Worm (Caenorhabditis elegans): Measurements from ENCODE around the gene npl-4.1.
"Not testable (repeated sequence)": the region's sequence is repeated elsewhere in the genome, so short reads cannot be mapped to it uniquely, and the experiment has no call there.

The npl-4.1 gene

DNA sequence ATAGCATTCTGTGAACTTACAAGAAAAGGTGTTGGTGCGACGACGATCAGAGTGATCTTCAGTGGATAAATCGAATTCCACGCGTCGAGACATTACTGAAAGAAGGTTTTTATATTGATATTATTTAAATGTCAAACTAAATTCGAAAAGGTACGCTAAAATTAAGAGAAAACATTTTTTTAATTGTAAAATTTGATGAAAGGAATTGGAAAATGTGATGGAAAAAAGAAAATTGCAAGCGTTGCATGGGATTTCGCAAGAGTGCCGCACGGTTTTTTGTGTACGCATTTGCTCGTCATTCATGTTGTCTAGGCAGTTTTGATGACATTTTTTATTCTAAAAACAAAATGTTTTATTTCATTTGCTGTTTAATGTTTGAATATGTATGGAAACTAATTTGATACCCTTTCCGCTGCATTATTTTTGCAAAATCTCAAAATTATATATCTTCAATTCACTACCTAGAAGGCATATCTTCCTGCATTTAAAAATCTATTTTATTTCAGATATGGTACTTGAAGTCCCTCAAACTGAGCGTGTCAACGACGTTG lies at the start of gene npl-4.1, which contains the start of gene F59E12.6:
Gene npl-4.1, plus strand, starts transcription at position 501 of the 551 bp plus-strand sequence.
Gene F59E12.6, minus strand, starts transcription at position 101 of the 551 bp plus-strand sequence.
- not testable (repeated sequence) for TF ChIP-seq unc-62 (GFP tag; optimal IDR thresholded peaks at IDR 0.05)

DNA sequence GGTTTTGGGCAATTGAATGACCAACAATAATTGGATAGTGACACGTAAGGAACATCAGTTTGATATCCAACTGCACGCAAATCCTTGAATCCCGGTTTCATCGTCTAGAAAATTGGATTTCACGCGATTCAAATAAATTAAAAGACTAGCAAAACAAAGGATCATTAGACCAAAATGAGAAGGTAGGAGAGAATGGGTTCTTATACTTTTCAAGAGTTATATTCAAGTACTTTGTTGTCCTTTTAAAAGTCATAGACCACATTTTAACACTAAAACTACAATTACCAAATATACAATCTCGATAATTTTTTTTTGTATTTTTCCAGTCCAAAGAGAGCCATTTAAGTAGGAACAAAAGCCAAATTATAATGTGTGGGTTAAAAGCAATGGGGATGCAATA lies 48.8 kb upstream of the npl-4.1 start, which contains the start of gene T25E4.2:
Gene T25E4.2, minus strand, starts transcription at position 101 of the 400 bp plus-strand sequence.
- no peak for TF ChIP-seq unc-62 (GFP tag; optimal IDR thresholded peaks at IDR 0.05)

ce11 chrII:5585788-5586187 lies 45.4 kb upstream of the npl-4.1 start, which contains the start of gene lys-8:
TSS of gene lys-8 (plus strand) at chrII:5586178.
- no peak for TF ChIP-seq unc-62 (GFP tag; optimal IDR thresholded peaks at IDR 0.05)

DNA sequence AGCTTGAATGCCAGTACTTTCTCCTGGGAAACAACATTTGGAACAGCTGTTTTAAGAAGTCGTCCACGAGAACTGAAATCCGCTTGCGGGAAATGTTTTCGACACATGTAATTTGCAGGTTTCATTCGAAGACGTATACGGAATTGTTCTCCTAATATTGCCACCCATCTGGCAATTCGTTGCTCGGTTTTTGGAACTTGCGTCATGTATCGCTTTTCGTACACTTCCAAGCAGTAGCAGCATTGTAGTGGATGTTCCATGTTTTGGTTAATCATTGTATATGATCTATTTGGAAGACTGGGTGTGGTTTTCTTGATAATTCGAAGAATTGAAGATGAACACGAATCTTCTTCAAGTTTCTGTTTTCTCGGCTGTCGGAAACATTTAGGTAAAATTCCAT lies 43.4 kb upstream of the npl-4.1 start:
- TF ChIP-seq unc-62 (GFP tag; optimal IDR thresholded peaks at IDR 0.05): no peak

DNA sequence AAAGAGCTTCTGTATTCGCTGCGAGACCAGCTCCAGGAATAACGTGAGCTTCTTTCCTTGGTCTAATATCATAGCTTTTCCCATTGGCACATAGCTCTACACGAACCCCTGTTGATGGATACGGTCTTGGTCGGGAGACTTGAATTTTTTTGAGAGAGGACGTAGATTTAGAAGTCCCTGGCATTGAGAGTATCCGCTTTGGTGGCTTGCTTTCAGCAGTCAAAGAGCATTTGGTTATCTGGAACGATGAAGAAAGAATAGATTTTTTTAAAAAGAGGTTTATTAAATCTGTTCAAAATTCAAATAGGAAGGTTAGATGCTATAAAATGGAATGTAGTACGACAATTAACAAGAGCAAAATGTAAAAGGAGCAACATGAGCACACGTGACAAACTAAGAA lies 41.5 kb upstream of the npl-4.1 start, which contains the start of gene C17G10.13:
Gene C17G10.13, minus strand, starts transcription at position 101 of the 400 bp plus-strand sequence.
- TF ChIP-seq unc-62 (GFP tag; optimal IDR thresholded peaks at IDR 0.05): no peak

DNA sequence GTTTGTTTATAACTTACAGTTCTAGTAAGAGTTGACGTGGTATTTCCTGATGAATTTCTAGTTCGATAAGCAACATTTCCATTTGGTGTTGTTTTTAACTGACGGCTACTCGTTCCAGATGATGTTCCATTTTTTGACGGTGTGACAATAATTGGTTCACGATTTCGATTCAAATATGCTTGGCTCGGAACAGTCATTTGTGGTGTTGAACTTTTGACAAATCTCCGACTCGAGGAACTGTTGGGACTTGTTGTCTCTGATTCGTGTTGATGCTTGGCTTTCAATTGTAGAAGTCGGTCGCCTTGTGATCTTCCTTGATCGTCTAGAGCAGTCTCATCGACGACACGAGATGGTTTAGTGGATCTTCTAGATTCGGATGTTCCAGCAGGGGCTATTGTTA lies 39.6 kb upstream of the npl-4.1 start:
- TF ChIP-seq unc-62 (GFP tag; optimal IDR thresholded peaks at IDR 0.05): no peak

DNA sequence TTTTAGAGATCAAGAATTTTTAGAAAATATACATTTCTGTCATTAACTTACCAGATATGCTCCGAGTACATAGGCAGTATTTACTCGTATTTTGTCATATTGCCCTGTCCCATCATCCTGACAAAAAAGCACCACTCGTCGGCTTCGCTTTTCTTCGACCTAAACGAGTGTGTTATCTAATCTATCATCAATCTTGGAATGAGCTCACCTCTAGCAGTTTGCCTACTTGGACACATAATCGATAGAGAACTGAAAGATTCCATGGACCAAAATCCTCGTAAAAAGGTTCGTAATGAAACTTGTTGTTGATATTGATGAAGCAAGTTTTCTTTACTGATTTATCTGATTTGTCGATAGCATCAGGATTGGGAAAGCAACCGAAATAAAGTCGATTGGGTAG lies 38.3 kb upstream of the npl-4.1 start:
- no peak for TF ChIP-seq unc-62 (GFP tag; optimal IDR thresholded peaks at IDR 0.05)

DNA sequence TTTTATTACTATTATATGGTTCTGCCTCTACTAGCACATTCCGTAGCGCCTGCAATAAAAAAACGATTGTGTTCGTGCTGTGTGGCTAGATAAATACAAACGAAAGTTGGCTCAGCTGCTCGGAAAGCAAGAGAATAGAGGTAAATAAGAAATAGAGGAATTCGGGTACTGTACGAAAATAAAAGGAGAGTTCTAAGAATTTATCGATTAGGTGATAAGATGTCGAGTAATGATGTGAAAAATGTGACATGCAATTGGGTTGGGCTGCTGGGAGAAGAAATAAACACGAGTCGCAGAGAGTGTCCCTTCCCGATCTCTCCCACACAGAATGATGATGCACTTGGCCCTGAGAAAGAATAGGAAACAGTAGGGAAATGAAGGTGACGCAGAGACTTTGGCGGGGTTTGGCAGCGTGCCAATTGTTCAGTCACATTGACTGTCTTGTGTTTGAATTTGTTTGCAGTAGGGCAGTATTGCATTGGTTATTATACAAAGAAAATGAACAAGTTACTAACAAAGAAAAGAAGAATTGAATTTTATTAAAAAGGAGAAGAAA lies 37.7 kb upstream of the npl-4.1 start, which contains the start of gene cdc-14:
Gene cdc-14, minus strand, starts transcription at position 51 of the 556 bp plus-strand sequence.
- TF ChIP-seq unc-62 (GFP tag; optimal IDR thresholded peaks at IDR 0.05): no peak

ce11 chrII:5594210-5594764 lies 36.9 kb upstream of the npl-4.1 start, which contains the start of gene ttc-4:
TSS of gene ttc-4 (plus strand) at chrII:5594714.
- no peak for TF ChIP-seq unc-62 (GFP tag; optimal IDR thresholded peaks at IDR 0.05)

DNA sequence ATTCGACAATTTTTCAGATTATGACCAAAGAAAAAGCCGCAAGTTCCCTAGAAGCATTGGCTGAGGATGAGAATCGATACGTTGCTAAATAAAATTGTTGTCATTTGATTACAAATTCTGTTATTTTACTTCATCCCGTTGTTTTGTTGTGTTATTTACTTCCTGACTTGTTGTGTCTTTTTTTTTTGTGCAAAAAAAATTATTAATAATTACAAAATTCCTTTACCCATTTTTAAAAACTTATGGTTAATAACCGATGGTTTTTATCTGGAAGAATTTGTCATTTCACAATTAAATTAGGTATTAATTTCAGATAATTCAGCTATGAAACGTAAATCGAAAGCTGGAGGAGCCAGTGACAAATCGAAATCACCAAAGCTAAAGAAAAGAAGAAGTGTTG lies 34.9 kb upstream of the npl-4.1 start, which contains the start of gene C17G10.1:
Gene C17G10.1, plus strand, starts transcription at position 301 of the 400 bp plus-strand sequence.
- TF ChIP-seq unc-62 (GFP tag; optimal IDR thresholded peaks at IDR 0.05): no peak

DNA sequence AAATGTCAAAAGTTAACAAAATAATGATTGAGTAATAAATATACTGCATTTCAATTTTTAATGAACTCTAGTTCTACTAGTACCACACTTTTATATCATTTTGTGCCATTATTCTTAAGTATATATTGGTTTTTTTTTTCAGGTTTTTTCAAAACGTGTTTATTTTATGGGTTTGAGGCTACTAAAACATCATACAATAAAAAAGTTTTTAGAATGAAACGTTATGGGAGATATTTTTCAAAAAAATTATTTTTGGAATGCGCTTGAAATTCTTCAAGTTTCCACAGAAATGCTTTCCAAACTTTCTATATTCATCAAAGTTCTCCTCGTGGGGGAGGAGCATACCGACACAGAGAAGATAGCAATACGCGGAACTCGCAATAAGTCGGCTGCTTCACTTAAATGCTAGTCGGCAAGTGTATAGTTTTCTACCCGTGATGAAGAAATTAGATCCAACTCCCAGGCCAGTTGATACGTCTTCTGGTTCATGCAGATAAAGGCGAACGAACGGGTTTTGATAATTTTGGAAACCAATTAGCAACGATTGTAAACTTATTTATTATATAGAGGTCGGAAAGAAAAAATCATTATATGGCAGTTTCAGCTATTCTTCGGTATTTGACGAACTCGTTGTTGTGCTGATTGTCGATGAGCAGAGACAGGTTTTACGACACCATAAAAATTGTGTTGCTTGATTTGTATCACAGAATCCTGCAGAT lies 31.7 kb upstream of the npl-4.1 start, which contains the start of gene C17G10.10:
Gene C17G10.10, minus strand, starts transcription at position 51 of the 719 bp plus-strand sequence.
- TF ChIP-seq unc-62 (GFP tag; optimal IDR thresholded peaks at IDR 0.05): no peak

DNA sequence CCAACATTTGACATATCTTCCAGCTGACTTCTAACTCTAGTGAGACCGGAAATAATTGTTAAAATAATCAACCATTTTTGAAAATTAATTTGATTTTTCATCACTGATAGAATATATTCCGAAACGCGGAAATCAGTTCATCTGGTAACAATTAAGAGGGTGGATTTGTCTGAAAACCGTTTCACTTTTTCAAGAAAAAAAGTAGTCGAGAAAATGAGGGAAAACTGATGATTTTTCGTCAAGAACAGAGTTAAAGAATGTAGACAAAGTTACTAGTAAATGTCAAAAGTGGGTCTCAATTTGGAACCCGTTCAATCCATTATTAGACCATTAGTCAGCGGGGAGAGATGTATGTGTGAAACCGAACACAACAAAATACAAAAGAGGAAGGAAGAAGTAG lies 28.0 kb upstream of the npl-4.1 start, which contains the start of gene C17G10.6:
Gene C17G10.6, minus strand, starts transcription at position 101 of the 400 bp plus-strand sequence.
- TF ChIP-seq unc-62 (GFP tag; optimal IDR thresholded peaks at IDR 0.05): no peak

DNA sequence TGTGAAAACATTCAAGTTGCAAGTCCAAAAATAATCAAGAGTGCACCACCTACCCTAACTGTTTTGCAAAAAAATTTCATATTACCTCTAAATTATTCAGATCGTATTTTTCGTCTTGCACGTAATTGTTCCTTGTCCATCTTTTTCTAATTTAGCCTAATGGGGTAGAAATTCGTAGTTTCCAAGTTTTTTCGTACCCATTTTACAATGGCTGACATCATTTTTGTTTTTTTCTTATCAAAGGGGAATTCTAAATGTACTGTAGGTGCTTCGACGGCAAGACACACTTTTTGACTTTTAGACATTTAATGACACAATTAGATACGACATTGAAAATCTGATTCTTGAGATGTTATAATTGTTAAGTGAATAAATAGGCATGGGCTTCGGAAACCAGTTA lies 26.7 kb upstream of the npl-4.1 start:
- TF ChIP-seq unc-62 (GFP tag; optimal IDR thresholded peaks at IDR 0.05): no peak

ce11 chrII:5605538-5605945 lies 25.6 kb upstream of the npl-4.1 start:
- no peak for TF ChIP-seq unc-62 (GFP tag; optimal IDR thresholded peaks at IDR 0.05)

- no peak for TF ChIP-seq unc-62 (GFP tag; optimal IDR thresholded peaks at IDR 0.05)
Observed at ce11 chrII:5607756-5608155, 23.4 kb upstream of the npl-4.1 start, which contains the start of gene C17G10.7. TSS of gene C17G10.7 (minus strand) at chrII:5607856.

DNA sequence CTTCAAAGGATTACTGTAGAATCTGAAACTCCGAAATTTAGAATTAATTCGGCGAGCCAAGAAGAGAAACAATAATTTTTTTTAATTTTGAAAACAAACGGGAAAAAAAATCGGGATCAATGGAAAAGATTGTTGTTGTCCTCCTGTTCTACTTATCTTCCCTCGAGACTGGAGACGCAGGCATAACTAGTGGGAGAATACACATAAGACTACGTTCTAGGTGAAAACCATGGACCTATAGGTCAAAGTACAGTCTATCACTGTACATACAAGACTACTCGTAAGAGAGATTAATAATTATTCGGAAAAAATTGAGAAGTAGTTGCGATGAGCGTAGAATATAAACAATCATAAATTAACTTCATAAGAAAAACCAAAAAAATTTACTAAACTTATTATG lies 11.9 kb upstream of the npl-4.1 start, which contains the start of gene dhs-6:
Gene dhs-6, minus strand, starts transcription at position 22 of the 400 bp plus-strand sequence.
- no peak for TF ChIP-seq unc-62 (GFP tag; optimal IDR thresholded peaks at IDR 0.05)
